Worm (Caenorhabditis elegans): ENCODE results near the gene lec-11.

lec-11 gene

ce11 chrIV:6631704-6632272 lies 41.8 kb upstream of the lec-11 start, which contains the start of the genes cest-5.1 and C01B10.9 (continued):
- TF ChIP-seq unc-39 (tag; optimal IDR thresholded peaks at IDR 0.05) (no peak), lin-39 (tag; optimal IDR thresholded peaks at IDR 0.05) (no peak), skn-1 (tag; optimal IDR thresholded peaks at IDR 0.05) (no peak), ceh-28 (tag; optimal IDR thresholded peaks at IDR 0.05) (peak; percentile 37), nhr-237 (tag; optimal IDR thresholded peaks at IDR 0.05) (no peak), elt-2 (tag; optimal IDR thresholded peaks at IDR 0.05) (peak; percentile 49), nhr-12 (tag; optimal IDR thresholded peaks at IDR 0.05) (no peak)

ce11 chrIV:6627798-6628197 lies 37.8 kb upstream of the lec-11 start, which contains the start of gene cest-5.2:
Gene cest-5.2, minus strand, starts transcription at chrIV:6627925.
- TF ChIP-seq skn-1 (tag; optimal IDR thresholded peaks at IDR 0.05), result no peak
- no peak for TF ChIP-seq egl-27 (tag; optimal IDR thresholded peaks at IDR 0.05)
- TF ChIP-seq elt-2 (tag; optimal IDR thresholded peaks at IDR 0.05), result peak; percentile 67
- TF ChIP-seq pha-4 (tag; optimal IDR thresholded peaks at IDR 0.05), result peak; percentile 26
- peak; percentile 14 for TF ChIP-seq ceh-28 (tag; optimal IDR thresholded peaks at IDR 0.05)
- TF ChIP-seq snpc-4 (tag; optimal IDR thresholded peaks at IDR 0.05), result no peak
- peak; percentile 9 for TF ChIP-seq pqm-1 (tag; optimal IDR thresholded peaks at IDR 0.05)

ce11 chrIV:6623390-6623789 lies 33.4 kb upstream of the lec-11 start, which contains the start of gene C01B10.44:
Gene C01B10.44, plus strand, starts transcription at chrIV:6623690.
- TF ChIP-seq skn-1 (tag; optimal IDR thresholded peaks at IDR 0.05) (no peak), snpc-4 (tag; optimal IDR thresholded peaks at IDR 0.05) (no peak), nhr-237 (tag; optimal IDR thresholded peaks at IDR 0.05) (no peak), mdl-1 (tag; optimal IDR thresholded peaks at IDR 0.05) (no peak), pqm-1 (tag; optimal IDR thresholded peaks at IDR 0.05) (no peak)

ce11 chrIV:6622142-6622541 lies 32.2 kb upstream of the lec-11 start:
- no peak for TF ChIP-seq nhr-77 (tag; optimal IDR thresholded peaks at IDR 0.05)
- TF ChIP-seq sea-2 (GFP tag; optimal IDR thresholded peaks at IDR 0.05), result no peak
- no peak for TF ChIP-seq aly-2 (tag; optimal IDR thresholded peaks at IDR 0.05)
- no peak for TF ChIP-seq lsy-12 (tag; optimal IDR thresholded peaks at IDR 0.05)
- peak; percentile 76 for TF ChIP-seq nhr-23 (tag; optimal IDR thresholded peaks at IDR 0.05)
- no peak for TF ChIP-seq R02D3.7 (tag; optimal IDR thresholded peaks at IDR 0.05)
- TF ChIP-seq fos-1 (tag; optimal IDR thresholded peaks at IDR 0.05), result no peak
- TF ChIP-seq ceh-16 (tag; optimal IDR thresholded peaks at IDR 0.05), result no peak
- TF ChIP-seq ZK546.5 (tag; optimal IDR thresholded peaks at IDR 0.05), result no peak
- TF ChIP-seq elt-1 (tag; optimal IDR thresholded peaks at IDR 0.05), result no peak
- no peak for TF ChIP-seq zag-1 (tag; optimal IDR thresholded peaks at IDR 0.05)
- TF ChIP-seq nhr-12 (tag; optimal IDR thresholded peaks at IDR 0.05), result no peak
- TF ChIP-seq eor-1 (tag; optimal IDR thresholded peaks at IDR 0.05), result no peak
- TF ChIP-seq ceh-82 (tag; optimal IDR thresholded peaks at IDR 0.05), result no peak
- no peak for TF ChIP-seq nhr-28 (tag; optimal IDR thresholded peaks at IDR 0.05)
- peak in 1 of 3 experiments; percentile 73 for TF ChIP-seq elt-3 (tag; optimal IDR thresholded peaks at IDR 0.05)
- TF ChIP-seq daf-12 (tag; optimal IDR thresholded peaks at IDR 0.05), result no peak
- no peak for TF ChIP-seq mdl-1 (tag; optimal IDR thresholded peaks at IDR 0.05)
- TF ChIP-seq pha-4 (tag; optimal IDR thresholded peaks at IDR 0.05), result peak; percentile 36
- TF ChIP-seq fkh-2 (tag; optimal IDR thresholded peaks at IDR 0.05), result no peak
- no peak for TF ChIP-seq lin-39 (tag; optimal IDR thresholded peaks at IDR 0.05)
- TF ChIP-seq ztf-4 (tag; optimal IDR thresholded peaks at IDR 0.05), result no peak
- no peak for TF ChIP-seq unc-39 (tag; optimal IDR thresholded peaks at IDR 0.05)
- TF ChIP-seq nhr-67 (tag; optimal IDR thresholded peaks at IDR 0.05), result no peak
- peak; percentile 38 for TF ChIP-seq ceh-28 (tag; optimal IDR thresholded peaks at IDR 0.05)
- TF ChIP-seq nfya-1 (tag; optimal IDR thresholded peaks at IDR 0.05; ENCODE audit: insufficient read depth), result peak; percentile 20
- TF ChIP-seq nhr-43 (tag; optimal IDR thresholded peaks at IDR 0.05; ENCODE audit: poor library complexity, severe bottlenecking), result no peak
- TF ChIP-seq mml-1 (tag; optimal IDR thresholded peaks at IDR 0.05), result no peak
- TF ChIP-seq nhr-11 (tag; optimal IDR thresholded peaks at IDR 0.05), result no peak
- peak; percentile 70 for TF ChIP-seq nhr-25 (tag; optimal IDR thresholded peaks at IDR 0.05)
- no peak for TF ChIP-seq pqm-1 (tag; optimal IDR thresholded peaks at IDR 0.05)
- no peak for TF ChIP-seq tbx-2 (tag; optimal IDR thresholded peaks at IDR 0.05)
- no peak for TF ChIP-seq lin-15B (tag; optimal IDR thresholded peaks at IDR 0.05)
- no peak for TF ChIP-seq unc-62 (GFP tag; optimal IDR thresholded peaks at IDR 0.05)
- TF ChIP-seq egl-5 (tag; optimal IDR thresholded peaks at IDR 0.05), result no peak
- TF ChIP-seq nhr-76 (tag; optimal IDR thresholded peaks at IDR 0.05), result no peak
- TF ChIP-seq elt-2 (tag; optimal IDR thresholded peaks at IDR 0.05), result no peak
- no peak for TF ChIP-seq hmg-11 (tag; optimal IDR thresholded peaks at IDR 0.05)
- no peak for TF ChIP-seq ztf-11 (tag; optimal IDR thresholded peaks at IDR 0.05)
- no peak for TF ChIP-seq ceh-9 (tag; optimal IDR thresholded peaks at IDR 0.05)
- no peak for TF ChIP-seq fkh-10 (GFP tag; optimal IDR thresholded peaks at IDR 0.05)
